Fruit fly (Drosophila melanogaster): ENCODE measurements around the gene Gapdh2.
A peak's percentile ranks its signal among the peaks of the same experiment; 100 is the strongest.

Gene Gapdh2

dm6 chrX:15867863-15868262 lies at the start of gene Gapdh2 (continued):
- peak; percentile 99 for TF ChIP-seq Oaz (GFP tag; IDR thresholded peaks at IDR 0.05)
- peak; percentile 99 for TF ChIP-seq bcd (GFP tag; optimal IDR thresholded peaks at IDR 0.05)
- TF ChIP-seq CG2889 (GFP tag; IDR thresholded peaks at IDR 0.05): peak; percentile 98
- TF ChIP-seq CG3995 (GFP tag; optimal IDR thresholded peaks at IDR 0.05): peak; percentile 87
- peak; percentile 97 for TF ChIP-seq Mad (GFP tag; optimal IDR thresholded peaks at IDR 0.05)
- TF ChIP-seq CG1792 (GFP tag; optimal IDR thresholded peaks at IDR 0.05): peak; percentile 94
- peak; percentile 97 for TF ChIP-seq zen (tag; optimal IDR thresholded peaks at IDR 0.05)
- peak; percentile 99 for TF ChIP-seq Abd-B (GFP tag; optimal IDR thresholded peaks at IDR 0.05)
- TF ChIP-seq ERR (GFP tag; optimal IDR thresholded peaks at IDR 0.05): peak; percentile 100
- TF ChIP-seq Ssrp (tag; optimal IDR thresholded peaks at IDR 0.05): peak; percentile 97
- TF ChIP-seq wek (GFP tag; optimal IDR thresholded peaks at IDR 0.05): peak; percentile 96
- peak; percentile 98 for TF ChIP-seq CG4854 (GFP tag; optimal IDR thresholded peaks at IDR 0.05)
- peak; percentile 99 for TF ChIP-seq CG30403 (GFP tag; optimal IDR thresholded peaks at IDR 0.05)
- peak; percentile 48 for TF ChIP-seq pzg (GFP tag; optimal IDR thresholded peaks at IDR 0.05)
- TF ChIP-seq CG15011 (GFP tag; optimal IDR thresholded peaks at IDR 0.05): peak; percentile 99
- TF ChIP-seq GATAe (GFP tag; conservative IDR thresholded peaks at IDR 0.05): peak; percentile 95
- TF ChIP-seq wdn (GFP tag; IDR thresholded peaks at IDR 0.05): peak; percentile 99
- TF ChIP-seq slbo (GFP tag; IDR thresholded peaks at IDR 0.05): peak; percentile 99
- peak; percentile 91 for TF ChIP-seq Gug (GFP tag; IDR thresholded peaks at IDR 0.05)
- TF ChIP-seq jing (GFP tag; optimal IDR thresholded peaks at IDR 0.05): peak; percentile 95
- peak in 1 of 2 experiments; percentile 97 for TF ChIP-seq Hr78 (GFP tag; optimal IDR thresholded peaks at IDR 0.05)
- peak; percentile 99 for TF ChIP-seq CG7372 (GFP tag; IDR thresholded peaks at IDR 0.05)
- TF ChIP-seq CG34376 (GFP tag; optimal IDR thresholded peaks at IDR 0.05): peak; percentile 100
- TF ChIP-seq unpg (GFP tag; optimal IDR thresholded peaks at IDR 0.05): peak; percentile 100
- TF ChIP-seq CG15073 (GFP tag; optimal IDR thresholded peaks at IDR 0.05): peak; percentile 84
- peak; percentile 63 for TF ChIP-seq Elba2 (GFP tag; optimal IDR thresholded peaks at IDR 0.05)
- peak; percentile 100 for TF ChIP-seq abd-A (tag; optimal IDR thresholded peaks at IDR 0.05)
- TF ChIP-seq CG31388 (GFP tag; optimal IDR thresholded peaks at IDR 0.05): peak; percentile 96
- peak; percentile 98 for TF ChIP-seq CG10654 (GFP tag; optimal IDR thresholded peaks at IDR 0.05)
- peak; percentile 99 for TF ChIP-seq HLH3B (GFP tag; IDR thresholded peaks at IDR 0.05)
- TF ChIP-seq CG10147 (GFP tag; optimal IDR thresholded peaks at IDR 0.05): peak; percentile 100
- no peak; the same call in 2 of the 3 replicates for TF ChIP-seq jigr1 (GFP tag; IDR thresholded peaks at IDR 0.05)
- TF ChIP-seq caup (GFP tag; optimal IDR thresholded peaks at IDR 0.05; ENCODE audit: severe bottlenecking): peak; percentile 100
- peak; percentile 44 for TF ChIP-seq Dref (GFP tag; IDR thresholded peaks at IDR 0.05)
- TF ChIP-seq knrl (GFP tag; IDR thresholded peaks at IDR 0.05; ENCODE audit: partially characterized antibody): no peak
- no peak for TF ChIP-seq inv (GFP tag; IDR thresholded peaks at IDR 0.05; ENCODE audit: partially characterized antibody)
- peak; percentile 99 for TF ChIP-seq CG34422 (GFP tag; IDR thresholded peaks at IDR 0.05)
- peak; percentile 100 for TF ChIP-seq CG2678 (tag; optimal IDR thresholded peaks at IDR 0.05)
- TF ChIP-seq CG4404 (GFP tag; IDR thresholded peaks at IDR 0.05): peak; percentile 88
- TF ChIP-seq CG8388 (GFP tag; optimal IDR thresholded peaks at IDR 0.05): peak; percentile 99
- TF ChIP-seq PHDP (tag; optimal IDR thresholded peaks at IDR 0.05): peak; percentile 100
- peak; percentile 100 for TF ChIP-seq CG17359 (tag; optimal IDR thresholded peaks at IDR 0.05)
- TF ChIP-seq CG14441 (GFP tag; IDR thresholded peaks at IDR 0.05): peak; percentile 99
- TF ChIP-seq Hey (tag; optimal IDR thresholded peaks at IDR 0.05): peak; percentile 98
- peak; percentile 96 for TF ChIP-seq CG31365 (tag; optimal IDR thresholded peaks at IDR 0.05)
- TF ChIP-seq Ravus (GFP tag; IDR thresholded peaks at IDR 0.05): peak; percentile 97
- no peak for TF ChIP-seq sr (GFP tag; IDR thresholded peaks at IDR 0.05)
- peak; percentile 99 for TF ChIP-seq NfI (GFP tag; optimal IDR thresholded peaks at IDR 0.05)
- TF ChIP-seq Fer2 (tag; optimal IDR thresholded peaks at IDR 0.05): peak; percentile 100
- peak; percentile 99 for TF ChIP-seq CG12104 (GFP tag; optimal IDR thresholded peaks at IDR 0.05)
